Worm (Caenorhabditis elegans) whole organism, L4/young adult: ENCODE measurements around the gene clec-134.

Experiments used
- W03F9.2 ChIP-seq: fragments of 150-350 bp; optimal IDR thresholded peaks from 2 replicates; lab custom pipeline; 2014; ENCODE audit warnings: missing biosample characterization, missing genetic modification characterization
- dao-5 ChIP-seq: sonication (generic microtip); optimal IDR thresholded peaks from 2 replicates; lab custom pipeline; 2016; ENCODE audit warnings: missing genotype, missing genetic modification characterization, moderate library complexity, missing compliant biosample characterization

- no peak for TF ChIP-seq dao-5 (tag; lab: Kevin White, UChicago)
- no peak for TF ChIP-seq W03F9.2 (tag; lab: Kevin White, UChicago)
Measured at ce11 chrII:3617512-3617911, 37.6 kb downstream of the clec-134 start, which contains the start of gene F40E12.1.
